Worm (Caenorhabditis elegans): ENCODE data around the gene fbxb-3.

The fbxb-3 gene

ce11 chrIV:11857159-11857565 lies 18.4 kb downstream of the fbxb-3 start (continued):
- TF ChIP-seq B0019.2 (GFP tag; conservative IDR thresholded peaks at IDR 0.05) (no peak), lin-35 (GFP tag; optimal IDR thresholded peaks at IDR 0.05) (peak in 1 of 3 experiments; percentile 59), lir-1 (GFP tag; conservative IDR thresholded peaks at IDR 0.05) (no peak; the same call in 1 of the 2 replicates), snpc-4 (GFP tag; optimal IDR thresholded peaks at IDR 0.05) (no peak), snpc-4 (tag; optimal IDR thresholded peaks at IDR 0.05) (peak in 2 of 4 experiments; percentile 21 to 27), attf-5 (GFP tag; optimal IDR thresholded peaks at IDR 0.05) (peak; percentile 88), F10E7.11 (tag; optimal IDR thresholded peaks at IDR 0.05) (no peak), F37B4.10 (GFP tag; IDR thresholded peaks at IDR 0.05) (no peak), fkh-3 (tag; optimal IDR thresholded peaks at IDR 0.05) (no peak), madf-6 (GFP tag; IDR thresholded peaks at IDR 0.05) (0 out of 2 replicates have a peak, but pooled peaks have one; percentile 4), ccch-3 (GFP tag; optimal IDR thresholded peaks at IDR 0.05) (no peak), egrh-3 (GFP tag; IDR thresholded peaks at IDR 0.05) (peak; percentile 74), madf-10 (tag; optimal IDR thresholded peaks at IDR 0.05) (peak; percentile 23), K11D2.4 (GFP tag; IDR thresholded peaks at IDR 0.05) (peak; percentile 53), B0035.1 (tag; optimal IDR thresholded peaks at IDR 0.05) (no peak), F52B5.7 (tag; optimal IDR thresholded peaks at IDR 0.05) (peak; percentile 5), attf-6 (GFP tag; IDR thresholded peaks at IDR 0.05) (no peak), tbx-9 (tag; optimal IDR thresholded peaks at IDR 0.05; ENCODE audit: borderline replicate concordance) (no peak), akir-1 (GFP tag; optimal IDR thresholded peaks at IDR 0.05) (no peak), Y56A3A.18 (GFP tag; IDR thresholded peaks at IDR 0.05) (no peak), egl-18 (GFP tag; IDR thresholded peaks at IDR 0.05) (0 out of 2 replicates have a peak, but pooled peaks have one; percentile 25), ceh-91 (GFP tag; IDR thresholded peaks at IDR 0.05) (no peak), lag-1 (GFP tag; IDR thresholded peaks at IDR 0.05) (no peak), ztf-26 (tag; optimal IDR thresholded peaks at IDR 0.05) (no peak), bed-1 (GFP tag; IDR thresholded peaks at IDR 0.05) (no peak), F57A8.1 (GFP tag; optimal IDR thresholded peaks at IDR 0.05) (no peak), F23B12.7 (tag; optimal IDR thresholded peaks at IDR 0.05; ENCODE audit: insufficient read depth) (no peak), zfh-2 (GFP tag; conservative IDR thresholded peaks at IDR 0.05) (peak; percentile 99), F33H1.4 (GFP tag; IDR thresholded peaks at IDR 0.05) (no peak), ceh-100 (GFP tag; IDR thresholded peaks at IDR 0.05) (no peak), ztf-18 (tag; optimal IDR thresholded peaks at IDR 0.05) (peak; percentile 41), ceh-79 (tag; optimal IDR thresholded peaks at IDR 0.05) (no peak), ztf-6 (GFP tag; IDR thresholded peaks at IDR 0.05) (no peak), nhr-27 (tag; optimal IDR thresholded peaks at IDR 0.05) (no peak), tlf-1 (GFP tag; optimal IDR thresholded peaks at IDR 0.05) (no peak), madf-8 (GFP tag; conservative IDR thresholded peaks at IDR 0.05) (no peak), madf-3 (GFP tag; IDR thresholded peaks at IDR 0.05) (peak; percentile 84), nfya-1 (tag; optimal IDR thresholded peaks at IDR 0.05; ENCODE audit: borderline replicate concordance, insufficient read depth) (no peak), lin-54 (GFP tag; optimal IDR thresholded peaks at IDR 0.05) (no peak), T07F8.4 (tag; optimal IDR thresholded peaks at IDR 0.05) (no peak), somi-1 (GFP tag; optimal IDR thresholded peaks at IDR 0.05) (peak; percentile 53), rec-8 (tag; optimal IDR thresholded peaks at IDR 0.05) (no peak), gei-17 (GFP tag; optimal IDR thresholded peaks at IDR 0.05) (peak; percentile 7), lsy-27 (tag; optimal IDR thresholded peaks at IDR 0.05; ENCODE audit: borderline replicate concordance, insufficient read depth) (no peak), nhr-179 (tag; optimal IDR thresholded peaks at IDR 0.05) (no peak), nfya-2 (GFP tag; IDR thresholded peaks at IDR 0.05) (no peak), C17E4.6 (GFP tag; IDR thresholded peaks at IDR 0.05) (no peak), lsl-1 (GFP tag; optimal IDR thresholded peaks at IDR 0.05) (no peak)
